Fruit fly (Drosophila melanogaster): Measurements from ENCODE around the gene sd.

DNA sequence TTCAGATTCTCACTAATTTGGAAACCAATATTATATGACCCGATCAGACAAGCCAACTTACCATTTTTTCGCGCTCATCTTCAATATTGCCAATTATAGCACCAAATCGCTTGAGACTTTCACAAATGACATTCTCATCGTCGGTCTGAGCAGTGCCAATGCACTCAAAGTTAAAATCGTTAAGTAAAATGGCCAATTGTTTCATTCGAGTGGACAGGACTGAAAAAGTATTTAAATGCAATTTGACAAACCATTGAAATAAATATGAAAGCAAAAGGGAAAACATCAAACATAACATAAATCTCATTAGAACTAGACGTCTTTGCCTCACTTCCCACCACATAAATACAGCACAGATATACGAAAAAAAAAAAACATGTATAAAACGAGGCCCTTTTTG, 48.2 kb upstream of the sd start, which contains the start of gene CG8260:
- TF ChIP-seq CG14965 (GFP tag; optimal IDR thresholded peaks at IDR 0.05; ENCODE audit: borderline replicate concordance) (no peak), Doc3 (GFP tag; IDR thresholded peaks at IDR 0.05; ENCODE audit: partially characterized antibody) (no peak), hbn (GFP tag; IDR thresholded peaks at IDR 0.05; ENCODE audit: partially characterized antibody) (no peak), unc-4 (GFP tag; IDR thresholded peaks at IDR 0.05; ENCODE audit: partially characterized antibody) (no peak), CG11085 (GFP tag; IDR thresholded peaks at IDR 0.05) (no peak), sim (GFP tag; IDR thresholded peaks at IDR 0.05) (no peak), HLH54F (GFP tag; optimal IDR thresholded peaks at IDR 0.05) (no peak), pita (GFP tag; optimal IDR thresholded peaks at IDR 0.05) (no peak), Hr78 (GFP tag; optimal IDR thresholded peaks at IDR 0.05) (no peak), NC2β (GFP tag; optimal IDR thresholded peaks at IDR 0.05) (no peak), lov (optimal IDR thresholded peaks at IDR 0.05) (no peak), lov (GFP tag; IDR thresholded peaks at IDR 0.05) (no peak)
